Fruit fly (Drosophila melanogaster): Measurements from ENCODE around the gene GATAd.

- TF ChIP-seq Sox102F (GFP tag; optimal IDR thresholded peaks at IDR 0.05) = no peak
- TF ChIP-seq Blimp-1 (GFP tag; optimal IDR thresholded peaks at IDR 0.05) = no peak
- no peak; the same call in 2 of the 3 replicates for TF ChIP-seq CG6163 (GFP tag; IDR thresholded peaks at IDR 0.05)
- TF ChIP-seq CG6854 (GFP tag; optimal IDR thresholded peaks at IDR 0.05) = peak; percentile 43
- peak; percentile 7 for TF ChIP-seq CG10669 (GFP tag; optimal IDR thresholded peaks at IDR 0.05)
- no peak for TF ChIP-seq Lpt (GFP tag; optimal IDR thresholded peaks at IDR 0.05)
- no peak for TF ChIP-seq salr (GFP tag; optimal IDR thresholded peaks at IDR 0.05)
- no peak for TF ChIP-seq svp (GFP tag)
- no peak for TF ChIP-seq Hr4 (GFP tag; optimal IDR thresholded peaks at IDR 0.05)
- TF ChIP-seq pdm3 (GFP tag; optimal IDR thresholded peaks at IDR 0.05) = no peak
- no peak for TF ChIP-seq acj6 (GFP tag; optimal IDR thresholded peaks at IDR 0.05)
- TF ChIP-seq Smox (GFP tag; optimal IDR thresholded peaks at IDR 0.05) = no peak
Observed at dm6 chr2L:10375464-10376236, 42.1 kb downstream of the GATAd start, which contains the start of the genes CG33303 and dpr19.

Data from whole organism, prepupa.